Worm (Caenorhabditis elegans) whole organism, late embryonic: ENCODE data around the gene C54D10.3.

ENCODE experiments used
- C08G9.2 ChIP-seq: sonication (generic microtip); optimal IDR thresholded peaks from 2 replicates; lab custom pipeline; 2016; ENCODE audit warnings: mild to moderate bottlenecking, missing genetic modification characterization, moderate library complexity, missing compliant biosample characterization
- F13H6.1 ChIP-seq: sonication (generic microtip); optimal IDR thresholded peaks from 2 replicates; lab custom pipeline; 2016; ENCODE audit warnings: missing genetic modification characterization, missing compliant biosample characterization
- K02D7.2 ChIP-seq: sonication (generic microtip); optimal IDR thresholded peaks from 2 replicates; lab custom pipeline; 2017; ENCODE audit warnings: mild to moderate bottlenecking, missing genetic modification characterization, missing compliant biosample characterization
- T23F11.4 ChIP-seq: fragments of 200-800 bp; sonication (Bioruptor generic); optimal IDR thresholded peaks from 2 replicates; lab custom pipeline; 2018; ENCODE audit warnings: mild to moderate bottlenecking, missing genetic modification characterization, missing compliant biosample characterization
- ceh-14 ChIP-seq: sonication (generic microtip); optimal IDR thresholded peaks from 2 replicates; lab custom pipeline; 2016; ENCODE audit warnings: missing genotype, missing genetic modification characterization, missing compliant biosample characterization
- ceh-18 ChIP-seq: sonication (generic microtip); optimal IDR thresholded peaks from 2 replicates; lab custom pipeline; 2016; ENCODE audit warnings: missing genetic modification characterization, missing compliant biosample characterization
- ceh-19 ChIP-seq: fragments of 200-800 bp; sonication (Bioruptor generic); optimal IDR thresholded peaks from 2 replicates; lab custom pipeline; 2018; ENCODE audit warnings: mild to moderate bottlenecking, missing genetic modification characterization, missing compliant biosample characterization
- ceh-34 ChIP-seq: sonication (generic microtip); optimal IDR thresholded peaks from 2 replicates; lab custom pipeline; 2016; ENCODE audit warnings: mild to moderate bottlenecking, missing genetic modification characterization, missing compliant biosample characterization
- ceh-48 ChIP-seq: sonication (generic microtip); optimal IDR thresholded peaks from 2 replicates; lab custom pipeline; 2016; ENCODE audit warnings: missing genetic modification characterization, inconsistent platforms, missing compliant biosample characterization
- ceh-9 ChIP-seq: sonication (generic microtip); optimal IDR thresholded peaks from 2 replicates; lab custom pipeline; 2016; ENCODE audit warnings: mild to moderate bottlenecking, missing genetic modification characterization, inconsistent platforms, missing compliant biosample characterization
- che-1 ChIP-seq: sonication (generic microtip); optimal IDR thresholded peaks from 2 replicates; lab custom pipeline; 2016; ENCODE audit warnings: mild to moderate bottlenecking, missing genetic modification characterization, missing compliant biosample characterization
- dmd-4 ChIP-seq: sonication (generic microtip); optimal IDR thresholded peaks from 2 replicates; lab custom pipeline; 2016; ENCODE audit warnings: borderline replicate concordance, missing genetic modification characterization, missing compliant biosample characterization
- dve-1 ChIP-seq: sonication (generic microtip); optimal IDR thresholded peaks from 2 replicates; lab custom pipeline; 2017; ENCODE audit warnings: antibody characterized with exemption, mild to moderate bottlenecking, missing genetic modification characterization, missing compliant biosample characterization
- elt-2 ChIP-seq: sonication (generic microtip); optimal IDR thresholded peaks from 2 replicates; lab custom pipeline; 2016; ENCODE audit warnings: missing genetic modification reagents, missing genetic modification characterization, missing compliant biosample characterization
- eyg-1 ChIP-seq: sonication (generic microtip); optimal IDR thresholded peaks from 2 replicates; lab custom pipeline; 2016; ENCODE audit warnings: missing genotype, missing genetic modification characterization, missing compliant biosample characterization
- fax-1 ChIP-seq: sonication (generic microtip); optimal IDR thresholded peaks from 2 replicates; lab custom pipeline; 2016; ENCODE audit warnings: missing genotype, missing genetic modification characterization, missing compliant biosample characterization
- fkh-10 ChIP-seq: fragments of 150-350 bp; optimal IDR thresholded peaks from 2 replicates; lab custom pipeline; 2014; ENCODE audit warnings: missing biosample characterization, missing genetic modification reagents, missing genetic modification characterization
- hlh-13 ChIP-seq: fragments of 200-800 bp; sonication (Bioruptor generic); optimal IDR thresholded peaks from 2 replicates; lab custom pipeline; 2018; ENCODE audit warnings: mild to moderate bottlenecking, missing genetic modification characterization, missing compliant biosample characterization
- hlh-15 ChIP-seq: sonication (generic microtip); optimal IDR thresholded peaks from 2 replicates; lab custom pipeline; 2016; ENCODE audit warnings: missing genetic modification characterization, missing compliant biosample characterization
- hlh-30 ChIP-seq: sonication (generic microtip); optimal IDR thresholded peaks from 2 replicates; lab custom pipeline; 2017; ENCODE audit warnings: antibody characterized with exemption, missing genetic modification characterization, missing compliant biosample characterization; ENCODE audit not compliant: insufficient read depth
- hlh-6 ChIP-seq: sonication (generic microtip); optimal IDR thresholded peaks from 2 replicates; lab custom pipeline; 2016; ENCODE audit warnings: missing genotype, missing genetic modification characterization, missing compliant biosample characterization
- madf-2 ChIP-seq: sonication (generic microtip); optimal IDR thresholded peaks from 2 replicates; lab custom pipeline; 2017; ENCODE audit warnings: missing genetic modification characterization, missing compliant biosample characterization
- nfya-1 ChIP-seq: sonication (generic microtip); optimal IDR thresholded peaks from 2 replicates; lab custom pipeline; 2017; ENCODE audit warnings: missing genetic modification characterization, mild to moderate bottlenecking, missing compliant biosample characterization, antibody characterized with exemption, moderate library complexity
- nhr-232 ChIP-seq: sonication (generic microtip); optimal IDR thresholded peaks from 2 replicates; lab custom pipeline; 2016; ENCODE audit warnings: missing genetic modification characterization, missing compliant biosample characterization
- pag-3 ChIP-seq: sonication (generic microtip); optimal IDR thresholded peaks from 2 replicates; lab custom pipeline; 2016; ENCODE audit warnings: missing compliant biosample characterization, missing genetic modification characterization, borderline replicate concordance
- pax-1 ChIP-seq: fragments of 150-350 bp; optimal IDR thresholded peaks from 2 replicates; lab custom pipeline; 2014; ENCODE audit warnings: missing biosample characterization, missing genetic modification characterization
- pha-2 ChIP-seq: sonication (generic microtip); optimal IDR thresholded peaks from 2 replicates; lab custom pipeline; 2017; ENCODE audit warnings: mild to moderate bottlenecking, missing genetic modification characterization, missing compliant biosample characterization
- pha-4 ChIP-seq: fragments of 150-350 bp; optimal IDR thresholded peaks from 2 replicates; lab custom pipeline; 2018; ENCODE audit warnings: missing biosample characterization, missing genetic modification reagents, missing genetic modification characterization
- pros-1 ChIP-seq: fragments of 150-350 bp; optimal IDR thresholded peaks from 2 replicates; lab custom pipeline; 2014; ENCODE audit warnings: missing biosample characterization, missing genetic modification reagents, missing genetic modification characterization
- sox-2 ChIP-seq: fragments of 200-800 bp; sonication (Bioruptor generic); IDR thresholded peaks from 2 replicates; pipeline ENCODE4 v1.3.6; 2022; ENCODE audit warnings: missing genetic modification reagents, missing genetic modification characterization, missing compliant biosample characterization
- sox-4 ChIP-seq: sonication (generic microtip); optimal IDR thresholded peaks from 2 replicates; lab custom pipeline; 2017; ENCODE audit warnings: mild to moderate bottlenecking, missing genetic modification characterization, inconsistent platforms, missing compliant biosample characterization
- tbx-2 ChIP-seq: sonication (generic microtip); optimal IDR thresholded peaks from 2 replicates; lab custom pipeline; 2016; ENCODE audit warnings: missing genetic modification characterization, missing compliant biosample characterization
- ttx-3 ChIP-seq: sonication (generic microtip); optimal IDR thresholded peaks from 2 replicates; lab custom pipeline; 2016; ENCODE audit warnings: missing genetic modification reagents, missing genetic modification characterization, missing compliant biosample characterization
- unc-3 ChIP-seq, 2 experiments: fragments of 200-800 bp in 1 of 2; sonication (Bioruptor generic) in 1 of 2; sonication (generic microtip) in 1 of 2; conservative IDR thresholded peaks in 1 of 2; optimal IDR thresholded peaks in 1 of 2; 2 replicates each; pipeline versions ENCODE4 v1.3.6 to Lab custom; 2016 to 2022; ENCODE audit warnings: missing compliant biosample characterization in 2 of 2, missing genetic modification characterization in 2 of 2, missing genetic modification reagents in 1 of 2
- unc-55 ChIP-seq: sonication (generic microtip); optimal IDR thresholded peaks from 2 replicates; lab custom pipeline; 2017; ENCODE audit warnings: missing biosample characterization, missing genetic modification reagents, missing genetic modification characterization
- unc-86 ChIP-seq: sonication (generic microtip); optimal IDR thresholded peaks from 2 replicates; lab custom pipeline; 2016; ENCODE audit warnings: missing genetic modification characterization, missing compliant biosample characterization
- ztf-16 ChIP-seq: sonication (generic microtip); optimal IDR thresholded peaks from 2 replicates; lab custom pipeline; 2017; ENCODE audit warnings: missing genetic modification characterization, missing compliant biosample characterization

The C54D10.3 gene

ce11 chrV:12400677-12401236, 17.6 kb upstream of the C54D10.3 start, which contains the start of the genes K01D12.20 and miga-1:
Gene K01D12.20 (minus strand): TSS chrV:12400814.
Gene miga-1 (minus strand): TSS chrV:12400859.
- TF ChIP-seq eyg-1 (tag; lab: Kevin White, UChicago) (no peak), pha-2 (no peak), ceh-14 (no peak), pag-3 (tag; lab: Kevin White, UChicago) (no peak), pha-4 (tag; lab: Kevin White, UChicago) (no peak), T23F11.4 (GFP tag; lab: Kevin White, UChicago) (no peak), ceh-19 (GFP tag; lab: Kevin White, UChicago) (no peak), C08G9.2 (tag; lab: Kevin White, UChicago) (no peak)
- TF ChIP-seq, all 69 proteins: peak for 0

ce11 chrV:12401383-12401782, 17.0 kb upstream of the C54D10.3 start, which contains the start of gene K01D12.7:
Gene K01D12.7 (minus strand): TSS chrV:12401483.
- TF ChIP-seq ceh-34 (tag; lab: Kevin White, UChicago) (no peak), unc-55 (GFP tag; lab: Kevin White, UChicago) (no peak), F13H6.1 (tag; lab: Kevin White, UChicago) (no peak), sox-2 (no peak), eyg-1 (tag; lab: Kevin White, UChicago) (no peak), unc-86 (tag; lab: Kevin White, UChicago) (no peak), dmd-4 (tag; lab: Kevin White, UChicago) (no peak), ceh-9 (tag; lab: Kevin White, UChicago) (no peak), T23F11.4 (GFP tag; lab: Kevin White, UChicago) (no peak), hlh-6 (tag; lab: Kevin White, UChicago) (no peak), ceh-18 (tag; lab: Kevin White, UChicago) (no peak)
- TF ChIP-seq, all 69 proteins: peak for 0

ce11 chrV:12402355-12402754, 16.0 kb upstream of the C54D10.3 start, which contains the start of gene K01D12.8:
Gene K01D12.8 (plus strand): TSS chrV:12402655.
- TF ChIP-seq fkh-10 (GFP tag; lab: Kevin White, UChicago) (no peak), ceh-14 (no peak), ttx-3 (tag; lab: Kevin White, UChicago) (no peak), hlh-15 (tag; lab: Kevin White, UChicago) (no peak), sox-4 (tag; lab: Kevin White, UChicago) (no peak), eyg-1 (tag; lab: Kevin White, UChicago) (no peak), pax-1 (no peak), madf-2 (no peak), che-1 (no peak), hlh-6 (tag; lab: Kevin White, UChicago) (no peak), ztf-16 (no peak), unc-86 (tag; lab: Kevin White, UChicago) (no peak), pros-1 (tag; lab: Kevin White, UChicago) (no peak), tbx-2 (no peak), unc-3 (GFP tag; conservative IDR thresholded peaks at IDR 0.05; lab: Robert Waterston, UW) (no peak), unc-3 (tag; optimal IDR thresholded peaks at IDR 0.05; lab: Kevin White, UChicago) (no peak), K02D7.2 (tag; lab: Kevin White, UChicago) (no peak)

ce11 chrV:12404544-12404943, 13.8 kb upstream of the C54D10.3 start, which contains the start of gene K01D12.9:
Gene K01D12.9 (minus strand): TSS chrV:12404644.
- TF ChIP-seq hlh-13 (GFP tag; lab: Kevin White, UChicago) (no peak), pax-1 (no peak), hlh-30 (tag; lab: Kevin White, UChicago) (no peak), dmd-4 (tag; lab: Kevin White, UChicago) (no peak), dve-1 (no peak), pag-3 (tag; lab: Kevin White, UChicago) (no peak), unc-86 (tag; lab: Kevin White, UChicago) (no peak), elt-2 (tag; lab: Kevin White, UChicago) (no peak), nhr-232 (no peak), nfya-1 (no peak), fax-1 (no peak), F13H6.1 (tag; lab: Kevin White, UChicago) (no peak), T23F11.4 (GFP tag; lab: Kevin White, UChicago) (no peak), ztf-16 (no peak), sox-4 (tag; lab: Kevin White, UChicago) (no peak), ceh-48 (no peak)
